Fruit fly (Drosophila melanogaster) whole organism, prepupa: Measurements from ENCODE around the gene CG10681.

ENCODE experiments used
- Blimp-1 ChIP-seq: fragments of 200-800 bp; sonication (Bioruptor generic); optimal IDR thresholded peaks from 3 replicates; lab custom pipeline; 2017; ENCODE audit warnings: missing biosample characterization, missing genetic modification characterization, mild to moderate bottlenecking, moderate library complexity, missing genetic modification reagents
- CG11762 ChIP-seq: fragments of 200-800 bp; sonication (Bioruptor generic); optimal IDR thresholded peaks from 3 replicates; lab custom pipeline; 2016; ENCODE audit warnings: missing biosample characterization, missing genetic modification characterization; ENCODE audit not compliant: insufficient read depth
- CG6854 ChIP-seq: fragments of 200-800 bp; sonication (Bioruptor generic); optimal IDR thresholded peaks from 2 replicates; lab custom pipeline; 2017; ENCODE audit warnings: missing biosample characterization, mild to moderate bottlenecking, missing genetic modification characterization
- CG7368 ChIP-seq: fragments of 200-800 bp; sonication (Bioruptor generic); optimal IDR thresholded peaks from 3 replicates; lab custom pipeline; 2016; ENCODE audit warnings: missing biosample characterization, missing genetic modification characterization
- Eip78C ChIP-seq: fragments of 200-800 bp; sonication (Bioruptor generic); peaks from one replicate; lab custom pipeline; 2016; ENCODE audit warnings: missing biosample characterization, missing genetic modification characterization
- Hr4 ChIP-seq: fragments of 200-800 bp; sonication (Bioruptor generic); optimal IDR thresholded peaks from 3 replicates; lab custom pipeline; 2016; ENCODE audit warnings: missing biosample characterization, missing genetic modification characterization
- Met ChIP-seq: fragments of 200-800 bp; sonication (Bioruptor generic); optimal IDR thresholded peaks from 3 replicates; lab custom pipeline; 2016; ENCODE audit warnings: missing biosample characterization, missing genetic modification characterization
- acj6 ChIP-seq: fragments of 200-800 bp; sonication (Bioruptor generic); optimal IDR thresholded peaks from 3 replicates; lab custom pipeline; 2016; ENCODE audit warnings: missing biosample characterization, missing genetic modification characterization
- eg ChIP-seq: fragments of 200-800 bp; sonication (Bioruptor generic); IDR thresholded peaks from 3 replicates; pipeline ENCODE4 v1.3.6; 2022; ENCODE audit warnings: missing biosample characterization, missing genetic modification characterization
- esn ChIP-seq: fragments of 200-800 bp; sonication (Bioruptor generic); optimal IDR thresholded peaks from 2 replicates; lab custom pipeline; 2016; ENCODE audit warnings: missing biosample characterization, mild to moderate bottlenecking, missing genetic modification characterization, moderate library complexity
- net ChIP-seq: fragments of 200-800 bp; sonication (Bioruptor generic); optimal IDR thresholded peaks from 3 replicates; lab custom pipeline; 2016; ENCODE audit warnings: missing biosample characterization, missing genetic modification characterization
- spab ChIP-seq: fragments of 200-800 bp; sonication (Bioruptor generic); optimal IDR thresholded peaks from 2 replicates; lab custom pipeline; 2017; ENCODE audit warnings: missing biosample characterization, mild to moderate bottlenecking, missing genetic modification characterization, missing genetic modification reagents
- vri ChIP-seq: fragments of 200-800 bp; sonication (Bioruptor generic); optimal IDR thresholded peaks from 3 replicates; lab custom pipeline; 2016; ENCODE audit warnings: missing biosample characterization, mild to moderate bottlenecking, missing genetic modification characterization

DNA sequence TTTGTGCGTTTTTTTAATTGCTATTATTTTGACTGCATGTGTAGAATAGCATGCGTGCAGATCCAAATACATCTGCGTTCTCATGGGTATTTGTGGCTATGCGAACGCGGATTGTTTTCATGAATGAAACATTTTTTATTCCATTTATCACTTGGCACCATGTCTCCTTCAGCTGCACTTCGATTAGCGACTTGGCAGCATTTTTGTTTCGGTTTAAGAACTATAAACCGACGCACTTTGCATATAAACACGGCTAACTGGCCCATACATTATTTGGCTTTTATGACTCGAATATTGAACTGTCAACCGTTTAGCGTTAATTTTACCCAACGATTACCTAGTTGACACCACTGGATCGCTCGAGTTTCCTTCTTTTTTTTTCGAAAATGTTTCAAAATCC lies 16.8 kb upstream of the CG10681 start:
- TF ChIP-seq eg (GFP tag; lab: Robert Waterston, UW) (0 out of 3 replicates have a peak, but pooled peaks have one; percentile 23), CG11762 (GFP tag; lab: Kevin White, UChicago) (no peak), net (GFP tag; lab: Kevin White, UChicago) (no peak), CG6854 (GFP tag; lab: Kevin White, UChicago) (no peak), Met (GFP tag; lab: Kevin White, UChicago) (no peak), Hr4 (GFP tag; lab: Kevin White, UChicago) (no peak), Blimp-1 (GFP tag; lab: Kevin White, UChicago) (no peak), CG7368 (GFP tag; lab: Kevin White, UChicago) (no peak), acj6 (no peak), spab (GFP tag; lab: Kevin White, UChicago) (no peak), vri (GFP tag; lab: Kevin White, UChicago) (no peak), Eip78C (GFP tag; lab: Kevin White, UChicago) (peak; percentile 24), esn (GFP tag; lab: Kevin White, UChicago) (no peak)
